Fruit fly (Drosophila melanogaster): Measurements from ENCODE around the gene IntS12.

IntS12 gene

DNA sequence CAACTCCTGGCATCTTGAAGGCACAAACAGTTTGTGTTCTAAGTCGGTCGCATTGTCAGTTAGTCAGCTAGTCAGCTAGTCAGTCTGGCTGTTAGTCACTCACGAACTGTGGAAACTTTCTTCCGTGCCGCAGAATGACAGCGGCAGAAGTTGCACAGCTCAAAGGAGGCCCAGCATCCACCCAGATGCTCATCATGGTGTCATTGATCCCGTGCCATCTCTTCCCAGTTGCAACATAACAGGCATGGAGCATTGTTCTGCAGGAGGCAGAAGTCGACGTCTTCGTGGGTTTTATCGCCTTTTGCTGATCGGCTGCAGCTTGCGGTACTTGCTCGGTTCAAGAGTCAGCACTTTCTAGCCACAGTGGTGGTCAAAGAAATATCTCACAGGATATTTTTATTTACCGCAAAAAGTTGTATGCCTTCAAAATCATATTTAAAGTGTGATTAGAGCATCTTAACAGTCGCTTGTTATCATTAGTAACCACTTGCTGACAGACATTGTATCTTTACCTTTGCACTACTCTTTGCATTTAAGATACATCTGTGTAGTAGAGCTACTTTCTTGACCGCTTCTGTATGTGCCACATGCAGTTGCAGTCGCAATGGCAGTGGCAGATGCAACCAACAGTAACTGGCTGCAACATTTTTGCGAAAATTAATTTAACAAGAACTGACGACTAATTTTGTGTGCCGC, 30.6 kb downstream of the IntS12 start:
- TF ChIP-seq hkb (optimal IDR thresholded peaks at IDR 0.05): no peak
- TF ChIP-seq hkb (GFP tag; IDR thresholded peaks at IDR 0.05): no peak
- no peak for TF ChIP-seq Hey (tag; optimal IDR thresholded peaks at IDR 0.05)
- no peak for TF ChIP-seq lov (optimal IDR thresholded peaks at IDR 0.05)
- no peak for TF ChIP-seq lov (GFP tag; IDR thresholded peaks at IDR 0.05)
- no peak for TF ChIP-seq Mrtf (GFP tag; IDR thresholded peaks at IDR 0.05)
- TF ChIP-seq Rfx (GFP tag; IDR thresholded peaks at IDR 0.05): no peak
- TF ChIP-seq pum (GFP tag; optimal IDR thresholded peaks at IDR 0.05): no peak
- no peak for TF ChIP-seq CG32532 (GFP tag; IDR thresholded peaks at IDR 0.05)
- no peak for TF ChIP-seq cas (GFP tag; IDR thresholded peaks at IDR 0.05)
- no peak for TF ChIP-seq unc-4 (GFP tag; IDR thresholded peaks at IDR 0.05; ENCODE audit: partially characterized antibody)
- no peak for TF ChIP-seq gcm2 (GFP tag; optimal IDR thresholded peaks at IDR 0.05)
- no peak for TF ChIP-seq CG13624 (GFP tag; optimal IDR thresholded peaks at IDR 0.05)
- no peak for TF ChIP-seq ewg (GFP tag; optimal IDR thresholded peaks at IDR 0.05)
- TF ChIP-seq sens-2 (GFP tag; IDR thresholded peaks at IDR 0.05): no peak
- TF ChIP-seq Dll (GFP tag; IDR thresholded peaks at IDR 0.05; ENCODE audit: partially characterized antibody): no peak
- no peak for TF ChIP-seq bowl (GFP tag; IDR thresholded peaks at IDR 0.05)
- TF ChIP-seq CG13894 (tag; optimal IDR thresholded peaks at IDR 0.05): no peak

DNA sequence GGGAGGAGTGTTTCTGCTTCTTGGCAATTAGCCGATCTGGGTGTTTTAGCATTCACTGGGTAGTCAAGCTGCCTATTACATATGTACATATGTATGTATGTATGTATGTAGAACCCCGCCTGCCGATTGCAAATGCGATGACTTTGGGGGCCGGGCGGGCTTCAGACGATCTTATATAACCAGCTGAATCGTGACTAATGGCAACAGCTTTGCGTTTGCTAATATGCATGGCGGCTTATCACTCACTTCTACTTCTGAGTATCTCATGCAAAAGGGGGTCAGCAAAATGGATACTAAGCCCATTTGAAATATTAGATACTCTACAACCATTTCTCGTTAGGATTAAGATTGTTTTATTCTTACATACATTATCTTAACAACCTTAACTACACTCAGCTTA, 33.1 kb downstream of the IntS12 start:
- TF ChIP-seq row (GFP tag; IDR thresholded peaks at IDR 0.05) (no peak), cato (GFP tag; optimal IDR thresholded peaks at IDR 0.05; ENCODE audit: borderline replicate concordance) (no peak), toy (GFP tag; IDR thresholded peaks at IDR 0.05) (0 out of 2 replicates have a peak, but pooled peaks have one; percentile 13), Pdp1 (GFP tag; optimal IDR thresholded peaks at IDR 0.05) (peak in 1 of 2 experiments; percentile 61), vnd (GFP tag; IDR thresholded peaks at IDR 0.05; ENCODE audit: partially characterized antibody) (no peak), onecut (GFP tag; IDR thresholded peaks at IDR 0.05) (no peak), Hr3 (GFP tag; optimal IDR thresholded peaks at IDR 0.05) (no peak), Bgb (GFP tag; IDR thresholded peaks at IDR 0.05; ENCODE audit: partially characterized antibody) (no peak)

DNA sequence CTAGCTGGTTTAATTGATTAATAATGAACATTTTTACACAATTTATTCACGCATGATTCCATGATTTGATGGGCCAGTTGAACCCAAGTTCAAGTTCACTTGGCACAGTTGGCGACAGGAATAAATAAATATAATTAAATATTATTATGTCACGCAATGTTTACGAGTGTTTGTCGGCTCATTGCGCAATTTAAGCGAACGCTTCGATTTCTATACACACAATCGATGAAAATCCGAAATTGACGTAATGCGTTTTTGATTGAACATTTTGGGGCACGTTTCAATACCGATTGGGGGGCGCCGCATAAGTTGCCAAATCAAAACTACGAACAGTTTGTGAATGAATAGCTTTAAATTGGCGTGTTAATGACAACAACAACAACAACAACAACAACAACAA, 34.1 kb downstream of the IntS12 start:
- no peak for TF ChIP-seq repo (GFP tag; optimal IDR thresholded peaks at IDR 0.05)
- peak; percentile 16 for TF ChIP-seq abd-A (tag; optimal IDR thresholded peaks at IDR 0.05)
- TF ChIP-seq Eip74EF (GFP tag; optimal IDR thresholded peaks at IDR 0.05): no peak
- TF ChIP-seq Awh (GFP tag; IDR thresholded peaks at IDR 0.05): 0 out of 2 replicates have a peak, but pooled peaks have one; percentile 11
- 0 out of 4 replicates have a peak, but pooled peaks have one; percentile 15 for TF ChIP-seq chinmo (GFP tag; IDR thresholded peaks at IDR 0.05; ENCODE audit: partially characterized antibody)
- no peak for TF ChIP-seq gem (tag; optimal IDR thresholded peaks at IDR 0.05)
- no peak for TF ChIP-seq Neu2 (GFP tag; optimal IDR thresholded peaks at IDR 0.05; ENCODE audit: borderline replicate concordance)
- TF ChIP-seq Ptx1 (GFP tag; IDR thresholded peaks at IDR 0.05): no peak
- TF ChIP-seq dan (GFP tag; IDR thresholded peaks at IDR 0.05): no peak
- peak; percentile 9 for TF ChIP-seq CG34376 (GFP tag; optimal IDR thresholded peaks at IDR 0.05)
- TF ChIP-seq sug (tag; optimal IDR thresholded peaks at IDR 0.05): peak; percentile 41
- TF ChIP-seq Pdp1 (GFP tag; optimal IDR thresholded peaks at IDR 0.05): peak in 1 of 2 experiments; percentile 93

All from whole organism, embryonic.